Worm (Caenorhabditis elegans) whole organism, midembryonic: ENCODE data around the gene atg-9.

Experiments
- T22C8.4 ChIP-seq: fragments of 200-800 bp; sonication (Bioruptor generic); IDR thresholded peaks from 2 replicates; pipeline ENCODE4 v1.3.6; 2022; ENCODE audit warnings: missing genetic modification characterization, missing compliant biosample characterization
- cog-1 ChIP-seq: sonication (generic microtip); optimal IDR thresholded peaks from 2 replicates; lab custom pipeline; 2016; ENCODE audit warnings: missing genetic modification characterization, missing compliant biosample characterization
- flt-1 ChIP-seq: fragments of 200-800 bp; sonication (Bioruptor generic); IDR thresholded peaks from 2 replicates; pipeline ENCODE4 v1.3.6; 2022; ENCODE audit warnings: missing genetic modification characterization, missing compliant biosample characterization
- klf-2 ChIP-seq: fragments of 200-800 bp; sonication (Bioruptor generic); conservative IDR thresholded peaks from 2 replicates; pipeline ENCODE4 v1.3.6; 2022; ENCODE audit warnings: missing genetic modification reagents, missing genetic modification characterization, missing compliant biosample characterization
- med-1 ChIP-seq: sonication (generic microtip); optimal IDR thresholded peaks from 2 replicates; lab custom pipeline; 2017; ENCODE audit warnings: missing genetic modification characterization, mild to moderate bottlenecking, missing compliant biosample characterization, antibody characterized with exemption, missing genetic modification reagents; ENCODE audit not compliant: insufficient read depth
- ref-1 ChIP-seq: fragments of 200-800 bp; sonication (Bioruptor generic); conservative IDR thresholded peaks from 2 replicates; pipeline ENCODE4 v1.3.6; 2022; ENCODE audit warnings: missing genetic modification reagents, missing genetic modification characterization, missing compliant biosample characterization
- tab-1 ChIP-seq: fragments of 200-800 bp; sonication (Bioruptor generic); IDR thresholded peaks from 2 replicates; pipeline ENCODE4 v1.3.6; 2022; ENCODE audit warnings: missing genetic modification characterization, missing compliant biosample characterization
- ztf-23 ChIP-seq: fragments of 200-800 bp; sonication (Bioruptor generic); IDR thresholded peaks from 2 replicates; pipeline ENCODE4 v1.3.6; 2022; ENCODE audit warnings: missing genetic modification reagents, missing genetic modification characterization, missing compliant biosample characterization
- ztf-29 ChIP-seq: fragments of 200-800 bp; sonication (Bioruptor generic); IDR thresholded peaks from 2 replicates; pipeline ENCODE4 v1.3.6; 2022; ENCODE audit warnings: missing genetic modification reagents, missing genetic modification characterization, missing compliant biosample characterization

Gene atg-9

DNA sequence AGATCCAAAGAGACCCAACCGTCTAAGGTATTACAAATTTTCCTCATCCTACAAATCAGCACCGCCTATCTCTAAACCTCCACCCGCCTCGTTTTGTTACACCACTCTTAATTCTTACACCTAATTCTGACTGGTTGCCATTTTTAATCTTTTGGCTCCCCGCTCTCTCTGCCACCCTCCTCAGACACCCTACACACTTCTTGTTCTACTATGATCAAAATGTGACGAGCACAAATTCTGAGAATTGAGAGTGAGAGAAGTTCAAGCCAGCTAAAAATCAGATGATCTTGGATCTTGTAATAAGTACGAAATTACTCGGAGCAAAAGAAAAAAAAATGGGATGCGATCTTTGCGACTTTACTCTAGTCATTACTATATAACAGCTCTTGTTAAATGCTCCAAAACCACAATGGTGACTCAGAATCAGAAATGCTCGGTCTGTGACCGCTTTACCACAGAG lies 55.1 kb downstream of the atg-9 start, which contains the start of gene nhr-252:
nhr-252 (plus strand) TSS at position 410 of the 460 bp plus-strand sequence.
- no peak for TF ChIP-seq cog-1
- TF ChIP-seq flt-1 (GFP tag; lab: Robert Waterston, UW): no peak
- no peak for TF ChIP-seq ztf-23
- no peak for TF ChIP-seq tab-1 (GFP tag; lab: Robert Waterston, UW)
- TF ChIP-seq T22C8.4 (GFP tag; lab: Robert Waterston, UW): no peak
- TF ChIP-seq klf-2 (GFP tag; lab: Robert Waterston, UW): no peak
- TF ChIP-seq ztf-29 (GFP tag; lab: Robert Waterston, UW): no peak
- TF ChIP-seq ref-1 (GFP tag; lab: Robert Waterston, UW): no peak
- no peak for TF ChIP-seq med-1 (GFP tag; lab: Kevin White, UChicago)
